Worm (Caenorhabditis elegans) whole organism, dauer: ENCODE results near the gene gex-3.

Source experiments
- unc-62 ChIP-seq: sonication (generic microtip); optimal IDR thresholded peaks from 2 replicates; lab custom pipeline; 2017; ENCODE audit warnings: missing biosample characterization, missing genetic modification reagents, missing genetic modification characterization

gex-3 gene

ce11 chrIV:12404137-12404536 is at the start of gene gex-3:
TSS of gene gex-3 (plus strand) at chrIV:12404431.
- no peak for TF ChIP-seq unc-62

- no peak for TF ChIP-seq unc-62
Measured at ce11 chrIV:12359979-12360378, 44.3 kb upstream of the gex-3 start.

ce11 chrIV:12360742-12361195 is 43.5 kb upstream of the gex-3 start, which contains the start of gene sec-24.2:
TSS of gene sec-24.2 (minus strand) at chrIV:12360792.
- TF ChIP-seq unc-62: no peak

ce11 chrIV:12361392-12362092 is 42.7 kb upstream of the gex-3 start, which contains the start of the genes ccr-4 and ZC518.8:
TSS of gene ccr-4 (plus strand) at chrIV:12361542.
TSS of gene ZC518.8 (minus strand) at chrIV:12361908.
- no peak for TF ChIP-seq unc-62

ce11 chrIV:12364964-12365363 is 39.3 kb upstream of the gex-3 start:
- no peak for TF ChIP-seq unc-62

- no peak for TF ChIP-seq unc-62
Measured at ce11 chrIV:12366571-12366970, 37.7 kb upstream of the gex-3 start.

ce11 chrIV:12371340-12371739 is 32.9 kb upstream of the gex-3 start:
- TF ChIP-seq unc-62: no peak

ce11 chrIV:12371879-12372278 is 32.4 kb upstream of the gex-3 start, which contains the start of gene wdr-46:
TSS of gene wdr-46 (plus strand) at chrIV:12372253.
- TF ChIP-seq unc-62: no peak

ce11 chrIV:12376021-12376420 is 28.2 kb upstream of the gex-3 start, which contains the start of gene atz-1:
TSS of gene atz-1 (minus strand) at chrIV:12376121.
- TF ChIP-seq unc-62: no peak

- no peak for TF ChIP-seq unc-62
Measured at ce11 chrIV:12378919-12379318, 25.3 kb upstream of the gex-3 start.

- no peak for TF ChIP-seq unc-62
Measured at ce11 chrIV:12379784-12380183, 24.4 kb upstream of the gex-3 start, which contains the start of gene thn-1. TSS of gene thn-1 (plus strand) at chrIV:12380084.

- TF ChIP-seq unc-62: no peak
Measured at ce11 chrIV:12382864-12383263, 21.4 kb upstream of the gex-3 start, which contains the start of gene thn-2. TSS of gene thn-2 (plus strand) at chrIV:12383170.

ce11 chrIV:12385061-12385460 is 19.2 kb upstream of the gex-3 start, which contains the start of gene F28D1.6:
TSS of gene F28D1.6 (minus strand) at chrIV:12385161.
- TF ChIP-seq unc-62: no peak

- TF ChIP-seq unc-62: no peak
Measured at ce11 chrIV:12389951-12390350, 14.3 kb upstream of the gex-3 start, which contains the start of gene spe-45. TSS of gene spe-45 (minus strand) at chrIV:12390095.

ce11 chrIV:12391003-12391637 is 13.1 kb upstream of the gex-3 start, which contains the start of the genes rps-23 and dpm-3:
TSS of gene rps-23 (minus strand) at chrIV:12391053.
TSS of gene dpm-3 (plus strand) at chrIV:12391587.
- no peak for TF ChIP-seq unc-62

ce11 chrIV:12396645-12397258 is 7.5 kb upstream of the gex-3 start:
- TF ChIP-seq unc-62: no peak

- no peak for TF ChIP-seq unc-62
Measured at ce11 chrIV:12398437-12398836, 5.8 kb upstream of the gex-3 start, which contains the start of gene acs-20. TSS of gene acs-20 (minus strand) at chrIV:12398706.
